Worm (Caenorhabditis elegans) whole organism, L3 larva: ENCODE measurements around the gene R03H10.2.

Experiments
- R02D3.7 ChIP-seq: fragments of 150-350 bp; optimal IDR thresholded peaks from 2 replicates; lab custom pipeline; 2014; ENCODE audit warnings: missing biosample characterization, missing genetic modification characterization
- ZK546.5 ChIP-seq: sonication (generic microtip); optimal IDR thresholded peaks from 2 replicates; lab custom pipeline; 2017; ENCODE audit warnings: missing biosample characterization, missing genetic modification characterization
- ceh-16 ChIP-seq: sonication (generic microtip); optimal IDR thresholded peaks from 2 replicates; lab custom pipeline; 2017; ENCODE audit warnings: missing biosample characterization, missing genetic modification characterization
- ceh-82 ChIP-seq: fragments of 150-350 bp; optimal IDR thresholded peaks from 2 replicates; lab custom pipeline; 2014; ENCODE audit warnings: missing biosample characterization, missing genetic modification characterization
- ceh-9 ChIP-seq: sonication (generic microtip); optimal IDR thresholded peaks from 2 replicates; lab custom pipeline; 2018; ENCODE audit warnings: missing biosample characterization, missing genetic modification characterization
- daf-12 ChIP-seq: fragments of 150-350 bp; optimal IDR thresholded peaks from 2 replicates; lab custom pipeline; 2014; ENCODE audit warnings: missing biosample characterization, missing genetic modification reagents, missing genetic modification characterization
- egl-27 ChIP-seq: sonication (generic microtip); optimal IDR thresholded peaks from 4 replicates; lab custom pipeline; 2017; ENCODE audit warnings: missing biosample characterization, missing genetic modification reagents, missing genetic modification characterization
- egl-5 ChIP-seq: fragments of 150-350 bp; optimal IDR thresholded peaks from 2 replicates; lab custom pipeline; 2017; ENCODE audit warnings: missing biosample characterization, missing genetic modification reagents, missing genetic modification characterization, inconsistent platforms
- elt-1 ChIP-seq: fragments of 150-350 bp; optimal IDR thresholded peaks from 2 replicates; lab custom pipeline; 2014; ENCODE audit warnings: missing biosample characterization, missing genetic modification characterization
- elt-2 ChIP-seq: sonication (generic microtip); optimal IDR thresholded peaks from 2 replicates; lab custom pipeline; 2016; ENCODE audit warnings: missing genetic modification reagents, mild to moderate bottlenecking, missing genetic modification characterization, missing compliant biosample characterization
- elt-3 ChIP-seq, 3 experiments: fragments of 150-350 bp in 1 of 3; sonication (generic microtip) in 2 of 3; optimal IDR thresholded peaks; 2 replicates in 2 of 3; 4 replicates in 1 of 3; lab custom pipeline; 2014 to 2017; ENCODE audit warnings: missing biosample characterization in 3 of 3, missing genetic modification characterization in 3 of 3
- fkh-10 ChIP-seq: sonication (generic microtip); optimal IDR thresholded peaks from 2 replicates; lab custom pipeline; 2017; ENCODE audit warnings: missing biosample characterization, missing genetic modification reagents, missing genetic modification characterization
- fkh-2 ChIP-seq: fragments of 150-350 bp; optimal IDR thresholded peaks from 2 replicates; lab custom pipeline; 2014; ENCODE audit warnings: missing biosample characterization, missing genetic modification reagents, missing genetic modification characterization
- fos-1 ChIP-seq: fragments of 150-350 bp; optimal IDR thresholded peaks from 2 replicates; lab custom pipeline; 2014; ENCODE audit warnings: missing biosample characterization, missing genetic modification characterization
- jun-1 ChIP-seq: fragments of 150-350 bp; optimal IDR thresholded peaks from 2 replicates; lab custom pipeline; 2014; ENCODE audit warnings: missing biosample characterization, missing genetic modification reagents, missing genetic modification characterization
- lin-15B ChIP-seq: fragments of 150-350 bp; optimal IDR thresholded peaks from 2 replicates; lab custom pipeline; 2014; ENCODE audit warnings: missing biosample characterization, missing genetic modification characterization
- lin-39 ChIP-seq: fragments of 150-350 bp; optimal IDR thresholded peaks from 2 replicates; lab custom pipeline; 2018; ENCODE audit warnings: missing biosample characterization, missing genetic modification reagents, missing genetic modification characterization
- mdl-1 ChIP-seq: fragments of 150-350 bp; optimal IDR thresholded peaks from 2 replicates; lab custom pipeline; 2014; ENCODE audit warnings: missing biosample characterization, missing genetic modification characterization
- nhr-12 ChIP-seq: fragments of 150-350 bp; optimal IDR thresholded peaks from 2 replicates; lab custom pipeline; 2014; ENCODE audit warnings: missing biosample characterization, missing genetic modification characterization
- nhr-23 ChIP-seq: fragments of 150-350 bp; optimal IDR thresholded peaks from 2 replicates; lab custom pipeline; 2014; ENCODE audit warnings: missing biosample characterization, missing genetic modification reagents, missing genetic modification characterization
- nhr-237 ChIP-seq: fragments of 150-350 bp; optimal IDR thresholded peaks from 2 replicates; lab custom pipeline; 2014; ENCODE audit warnings: missing biosample characterization, missing genetic modification characterization
- nhr-76 ChIP-seq: fragments of 150-350 bp; sonication (generic microtip); optimal IDR thresholded peaks from 5 replicates; lab custom pipeline; 2014; ENCODE audit warnings: missing biosample characterization, missing genetic modification characterization
- nhr-77 ChIP-seq: fragments of 150-350 bp; optimal IDR thresholded peaks from 2 replicates; lab custom pipeline; 2014; ENCODE audit warnings: missing biosample characterization, missing genetic modification characterization
- pha-4 ChIP-seq: fragments of 150-350 bp; optimal IDR thresholded peaks from 2 replicates; lab custom pipeline; 2014; ENCODE audit warnings: missing biosample characterization, missing genetic modification reagents, missing genetic modification characterization
- pqm-1 ChIP-seq: fragments of 150-350 bp; optimal IDR thresholded peaks from 2 replicates; lab custom pipeline; 2017; ENCODE audit warnings: missing biosample characterization, missing genetic modification characterization, inconsistent platforms
- sea-2 ChIP-seq: fragments of 150-350 bp; sonication (generic microtip); optimal IDR thresholded peaks from 4 replicates; lab custom pipeline; 2014; ENCODE audit warnings: missing biosample characterization, missing genetic modification reagents, missing genetic modification characterization
- skn-1 ChIP-seq: fragments of 150-350 bp; optimal IDR thresholded peaks from 2 replicates; lab custom pipeline; 2014; ENCODE audit warnings: missing biosample characterization, missing genetic modification characterization
- snpc-4 ChIP-seq: fragments of 150-350 bp; optimal IDR thresholded peaks from 2 replicates; lab custom pipeline; 2014; ENCODE audit warnings: missing biosample characterization, missing genetic modification characterization
- tbx-2 ChIP-seq: sonication (generic microtip); optimal IDR thresholded peaks from 2 replicates; lab custom pipeline; 2016; ENCODE audit warnings: mild to moderate bottlenecking, missing genetic modification characterization, missing compliant biosample characterization
- unc-39 ChIP-seq: sonication (generic microtip); optimal IDR thresholded peaks from 4 replicates; lab custom pipeline; 2017; ENCODE audit warnings: missing biosample characterization, missing genetic modification characterization
- zag-1 ChIP-seq: fragments of 150-350 bp; optimal IDR thresholded peaks from 2 replicates; lab custom pipeline; 2014; ENCODE audit warnings: missing biosample characterization, missing genetic modification characterization
- ztf-11 ChIP-seq: fragments of 150-350 bp; optimal IDR thresholded peaks from 2 replicates; lab custom pipeline; 2014; ENCODE audit warnings: missing biosample characterization, missing genetic modification characterization
- ztf-4 ChIP-seq: fragments of 150-350 bp; optimal IDR thresholded peaks from 2 replicates; lab custom pipeline; 2014; ENCODE audit warnings: missing biosample characterization, missing genetic modification characterization

The R03H10.2 gene

DNA sequence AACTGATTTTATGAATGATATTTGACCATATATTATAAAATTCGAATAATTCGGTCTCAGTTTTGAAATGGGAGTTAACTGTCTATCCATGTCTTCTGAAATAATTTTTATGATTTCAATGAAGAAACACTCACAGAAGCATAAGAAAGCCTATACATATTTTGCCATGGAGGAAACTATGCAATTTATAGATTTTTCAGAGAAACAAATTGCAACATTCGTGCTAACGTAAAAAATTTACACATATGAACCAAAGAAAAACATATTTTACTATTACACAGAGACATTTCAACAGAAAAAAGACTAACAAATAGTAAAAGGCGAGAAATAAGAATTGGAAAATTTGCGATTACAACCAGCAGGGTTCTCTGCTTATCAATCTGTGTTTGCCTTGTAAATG lies 23.3 kb downstream of the R03H10.2 start, which contains the start of gene R03H10.7:
Gene R03H10.7, minus strand, starts transcription at position 101 of the 400 bp plus-strand sequence.
- no peak for TF ChIP-seq ceh-82 (tag; lab: Kevin White, UChicago)
- no peak for TF ChIP-seq nhr-77 (tag; lab: Kevin White, UChicago)
- no peak for TF ChIP-seq mdl-1 (tag; lab: Kevin White, UChicago)
- TF ChIP-seq ztf-4, result no peak
- TF ChIP-seq lin-15B (tag; lab: Kevin White, UChicago), result no peak
- TF ChIP-seq unc-39 (tag; lab: Kevin White, UChicago), result no peak
- TF ChIP-seq ztf-11 (tag; lab: Kevin White, UChicago), result no peak
- no peak for TF ChIP-seq snpc-4
- no peak for TF ChIP-seq lin-39 (tag; lab: Kevin White, UChicago)
- no peak for TF ChIP-seq elt-1 (tag; lab: Kevin White, UChicago)
- no peak for TF ChIP-seq zag-1 (tag; lab: Kevin White, UChicago)
- TF ChIP-seq pqm-1 (tag; lab: Kevin White, UChicago), result no peak
- no peak for TF ChIP-seq ZK546.5 (tag; lab: Kevin White, UChicago)
- no peak for TF ChIP-seq elt-3 (tag; optimal IDR thresholded peaks at IDR 0.05; lab: Kevin White, UChicago)
- TF ChIP-seq, all 47 proteins: peak for 0

DNA sequence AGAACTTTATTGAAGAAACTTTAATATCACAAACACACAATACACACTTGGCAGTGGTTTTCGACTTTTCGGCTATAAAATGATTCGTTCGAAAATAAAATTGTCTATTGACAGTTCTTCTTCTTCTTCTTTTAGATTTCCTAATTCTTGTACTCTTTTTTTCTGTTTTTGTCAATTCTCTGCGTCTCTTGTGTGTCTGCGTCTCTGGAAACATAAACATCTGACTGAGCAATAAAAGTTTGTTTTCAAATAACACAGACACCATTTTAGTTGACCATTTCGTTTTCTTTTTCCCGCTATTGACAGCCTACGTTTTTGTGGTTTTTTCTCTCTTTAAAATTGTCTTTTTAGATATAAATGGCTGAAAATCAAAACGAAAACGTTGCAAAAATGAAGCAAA lies 24.3 kb downstream of the R03H10.2 start, which contains the start of gene R03H10.1:
Gene R03H10.1, plus strand, starts transcription at position 352 of the 400 bp plus-strand sequence.
- no peak for TF ChIP-seq nhr-23 (tag; lab: Kevin White, UChicago)
- TF ChIP-seq jun-1 (tag; lab: Kevin White, UChicago), result no peak
- no peak for TF ChIP-seq snpc-4
- no peak for TF ChIP-seq R02D3.7
- TF ChIP-seq egl-27 (tag; lab: Kevin White, UChicago), result no peak
- no peak for TF ChIP-seq ztf-4
- TF ChIP-seq pha-4 (tag; lab: Kevin White, UChicago), result peak; percentile 74
- peak; percentile 51 for TF ChIP-seq egl-5 (tag; lab: Kevin White, UChicago)
- no peak for TF ChIP-seq fkh-2 (tag; lab: Kevin White, UChicago)
- no peak for TF ChIP-seq zag-1 (tag; lab: Kevin White, UChicago)

DNA sequence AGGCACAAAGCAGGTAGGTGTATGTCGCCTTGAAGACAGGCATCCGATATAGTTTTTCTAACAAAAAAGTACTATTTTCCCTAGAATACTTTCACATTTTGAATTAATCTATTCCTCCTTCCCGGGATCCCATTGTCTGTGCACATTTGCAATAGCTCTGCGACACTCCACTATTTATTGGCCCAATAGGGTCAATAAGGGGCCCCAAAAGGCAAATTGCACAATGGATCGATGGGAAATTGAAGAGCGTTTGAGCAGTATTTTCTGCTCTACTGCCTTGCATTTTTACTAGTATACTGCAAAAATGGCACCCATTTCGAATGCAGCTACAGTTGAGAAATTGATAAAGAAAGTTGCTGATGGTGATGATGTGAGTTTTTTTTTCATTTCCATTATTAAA lies 26.8 kb downstream of the R03H10.2 start, which contains the start of gene R03H10.11:
Gene R03H10.11, plus strand, starts transcription at position 301 of the 400 bp plus-strand sequence.
- TF ChIP-seq nhr-77 (tag; lab: Kevin White, UChicago), result no peak
- no peak for TF ChIP-seq ZK546.5 (tag; lab: Kevin White, UChicago)
- TF ChIP-seq tbx-2 (tag; lab: Kevin White, UChicago), result no peak
- no peak for TF ChIP-seq fos-1 (tag; lab: Kevin White, UChicago)
- TF ChIP-seq snpc-4, result no peak
- TF ChIP-seq lin-15B (tag; lab: Kevin White, UChicago), result no peak
- TF ChIP-seq daf-12 (tag; lab: Kevin White, UChicago), result no peak
- TF ChIP-seq elt-1 (tag; lab: Kevin White, UChicago), result no peak
- TF ChIP-seq egl-5 (tag; lab: Kevin White, UChicago), result no peak
- TF ChIP-seq fkh-2 (tag; lab: Kevin White, UChicago), result no peak
- no peak for TF ChIP-seq ceh-82 (tag; lab: Kevin White, UChicago)

ce11 chrII:4183979-4184378 lies 28.4 kb downstream of the R03H10.2 start:
- TF ChIP-seq nhr-12 (tag; lab: Kevin White, UChicago) (no peak), nhr-237 (no peak), elt-2 (no peak), pqm-1 (tag; lab: Kevin White, UChicago) (no peak), nhr-23 (tag; lab: Kevin White, UChicago) (no peak), elt-3 (tag; optimal IDR thresholded peaks at IDR 0.05; lab: Kevin White, UChicago) (no peak), ZK546.5 (tag; lab: Kevin White, UChicago) (no peak), skn-1 (tag; lab: Kevin White, UChicago) (no peak), ztf-11 (tag; lab: Kevin White, UChicago) (no peak), mdl-1 (tag; lab: Kevin White, UChicago) (no peak), ceh-9 (tag; lab: Kevin White, UChicago) (no peak), ceh-16 (tag; lab: Kevin White, UChicago) (no peak), fkh-2 (tag; lab: Kevin White, UChicago) (no peak), egl-5 (tag; lab: Kevin White, UChicago) (no peak), elt-1 (tag; lab: Kevin White, UChicago) (no peak), pha-4 (tag; lab: Kevin White, UChicago) (no peak), ztf-4 (no peak), fos-1 (tag; lab: Kevin White, UChicago) (no peak), fkh-10 (GFP tag; lab: Kevin White, UChicago) (no peak), sea-2 (GFP tag; lab: Kevin White, UChicago) (no peak)

- TF ChIP-seq daf-12 (tag; lab: Kevin White, UChicago) (no peak), snpc-4 (no peak), nhr-76 (tag; lab: Kevin White, UChicago) (no peak), fos-1 (tag; lab: Kevin White, UChicago) (no peak)
Observed at ce11 chrII:4186364-4186763, 30.8 kb downstream of the R03H10.2 start, which contains the start of gene cpna-1. cpna-1 (plus strand) TSS chrII:4186664.
